Worm (Caenorhabditis elegans) whole organism, L2 larva: ENCODE data around the gene srz-103.
A peak's percentile ranks its signal among the peaks of the same experiment; 100 is the strongest.

Source experiments
- C34F6.9 ChIP-seq: fragments of 150-350 bp; optimal IDR thresholded peaks from 2 replicates; lab custom pipeline; 2014; ENCODE audit warnings: missing biosample characterization, missing genetic modification characterization
- F13H6.1 ChIP-seq: sonication (generic microtip); optimal IDR thresholded peaks from 2 replicates; lab custom pipeline; 2016; ENCODE audit warnings: missing genetic modification characterization, missing compliant biosample characterization
- R02D3.7 ChIP-seq: fragments of 150-350 bp; optimal IDR thresholded peaks from 2 replicates; lab custom pipeline; 2014; ENCODE audit warnings: missing biosample characterization, missing genetic modification characterization
- Y55F3AM.14 ChIP-seq: fragments of 200-800 bp; sonication (Bioruptor generic); optimal IDR thresholded peaks from 2 replicates; lab custom pipeline; 2018; ENCODE audit warnings: mild to moderate bottlenecking, missing genetic modification characterization, missing compliant biosample characterization
- ZK546.5 ChIP-seq: sonication (generic microtip); optimal IDR thresholded peaks from 2 replicates; lab custom pipeline; 2017; ENCODE audit warnings: missing biosample characterization, missing genetic modification characterization
- alr-1 ChIP-seq: fragments of 150-350 bp; optimal IDR thresholded peaks from 2 replicates; lab custom pipeline; 2014; ENCODE audit warnings: missing biosample characterization, missing genetic modification characterization
- aly-2 ChIP-seq: fragments of 150-350 bp; optimal IDR thresholded peaks from 2 replicates; lab custom pipeline; 2014; ENCODE audit warnings: missing biosample characterization, missing genetic modification characterization
- ama-1 ChIP-seq: fragments of 150-350 bp; optimal IDR thresholded peaks from 2 replicates; lab custom pipeline; 2018; ENCODE audit warnings: inconsistent platforms
- blmp-1 ChIP-seq: sonication (generic microtip); optimal IDR thresholded peaks from 2 replicates; lab custom pipeline; 2017; ENCODE audit warnings: missing genetic modification characterization, mild to moderate bottlenecking, missing compliant biosample characterization, antibody characterized with exemption, moderate library complexity; ENCODE audit not compliant: insufficient read depth
- ceh-16 ChIP-seq: fragments of 150-350 bp; optimal IDR thresholded peaks from 2 replicates; lab custom pipeline; 2014; ENCODE audit warnings: missing biosample characterization, missing genetic modification characterization
- ceh-82 ChIP-seq: fragments of 150-350 bp; optimal IDR thresholded peaks from 2 replicates; lab custom pipeline; 2014; ENCODE audit warnings: missing biosample characterization, missing genetic modification characterization
- crh-2 ChIP-seq: sonication (generic microtip); optimal IDR thresholded peaks from 2 replicates; lab custom pipeline; 2017; ENCODE audit warnings: missing biosample characterization, missing genetic modification characterization
- egl-27 ChIP-seq: sonication (generic microtip); optimal IDR thresholded peaks from 3 replicates; lab custom pipeline; 2017; ENCODE audit warnings: missing biosample characterization, missing genetic modification reagents, missing genetic modification characterization
- elt-1 ChIP-seq: fragments of 150-350 bp; optimal IDR thresholded peaks from 2 replicates; lab custom pipeline; 2014; ENCODE audit warnings: missing biosample characterization, missing genetic modification characterization
- elt-3 ChIP-seq: sonication (generic microtip); optimal IDR thresholded peaks from 2 replicates; lab custom pipeline; 2017; ENCODE audit warnings: missing biosample characterization, missing genetic modification characterization
- fos-1 ChIP-seq: fragments of 150-350 bp; optimal IDR thresholded peaks from 2 replicates; lab custom pipeline; 2014; ENCODE audit warnings: missing biosample characterization, missing genetic modification characterization
- gmeb-1 ChIP-seq: fragments of 150-350 bp; optimal IDR thresholded peaks from 2 replicates; lab custom pipeline; 2014; ENCODE audit warnings: missing biosample characterization, missing genetic modification characterization
- lin-11 ChIP-seq: fragments of 150-350 bp; sonication (generic microtip); optimal IDR thresholded peaks from 2 replicates; lab custom pipeline; 2014; ENCODE audit warnings: missing biosample characterization, missing genetic modification characterization, inconsistent platforms, mixed read lengths
- lin-13 ChIP-seq: fragments of 150-350 bp; optimal IDR thresholded peaks from 2 replicates; lab custom pipeline; 2014; ENCODE audit warnings: missing biosample characterization, missing genetic modification reagents, missing genetic modification characterization
- lin-39 ChIP-seq: fragments of 150-350 bp; optimal IDR thresholded peaks from 2 replicates; lab custom pipeline; 2014; ENCODE audit warnings: missing biosample characterization, missing genetic modification reagents, missing genetic modification characterization
- lsy-2 ChIP-seq, 2 experiments: fragments of 150-350 bp in 1 of 2; sonication (generic microtip) in 1 of 2; optimal IDR thresholded peaks; 2 replicates each; lab custom pipeline; 2014 to 2017; ENCODE audit warnings: missing biosample characterization in 2 of 2, missing genetic modification characterization in 2 of 2
- mab-5 ChIP-seq: fragments of 150-350 bp; optimal IDR thresholded peaks from 2 replicates; lab custom pipeline; 2014; ENCODE audit warnings: missing biosample characterization, missing genetic modification characterization
- mbf-1 ChIP-seq: sonication (generic microtip); optimal IDR thresholded peaks from 2 replicates; lab custom pipeline; 2017; ENCODE audit warnings: missing biosample characterization, missing genetic modification characterization
- mdl-1 ChIP-seq, 2 experiments: fragments of 150-350 bp in 1 of 2; sonication (generic microtip) in 1 of 2; optimal IDR thresholded peaks; 2 replicates each; lab custom pipeline; 2017; ENCODE audit warnings: missing biosample characterization in 2 of 2, missing genetic modification characterization in 2 of 2
- nhr-10 ChIP-seq: sonication (generic microtip); optimal IDR thresholded peaks from 2 replicates; lab custom pipeline; 2017; ENCODE audit warnings: missing biosample characterization, missing genetic modification characterization
- nhr-11 ChIP-seq: fragments of 150-350 bp; optimal IDR thresholded peaks from 2 replicates; lab custom pipeline; 2014; ENCODE audit warnings: missing biosample characterization, missing genetic modification characterization
- nhr-12 ChIP-seq: fragments of 150-350 bp; optimal IDR thresholded peaks from 2 replicates; lab custom pipeline; 2014; ENCODE audit warnings: missing biosample characterization, missing genetic modification characterization
- nhr-21 ChIP-seq: fragments of 150-350 bp; optimal IDR thresholded peaks from 2 replicates; lab custom pipeline; 2014; ENCODE audit warnings: missing biosample characterization, missing genetic modification characterization
- nhr-23 ChIP-seq: fragments of 150-350 bp; optimal IDR thresholded peaks from 2 replicates; lab custom pipeline; 2014; ENCODE audit warnings: missing biosample characterization, missing genetic modification reagents, missing genetic modification characterization
- nhr-237 ChIP-seq: fragments of 150-350 bp; optimal IDR thresholded peaks from 2 replicates; lab custom pipeline; 2014; ENCODE audit warnings: missing biosample characterization, missing genetic modification characterization
- nhr-25 ChIP-seq: fragments of 150-350 bp; sonication (generic microtip); optimal IDR thresholded peaks from 3 replicates; lab custom pipeline; 2014; ENCODE audit warnings: missing biosample characterization, missing genetic modification characterization
- nhr-6 ChIP-seq: fragments of 150-350 bp; optimal IDR thresholded peaks from 2 replicates; lab custom pipeline; 2014; ENCODE audit warnings: missing biosample characterization, missing genetic modification characterization
- nhr-77 ChIP-seq: fragments of 150-350 bp; optimal IDR thresholded peaks from 2 replicates; lab custom pipeline; 2014; ENCODE audit warnings: missing biosample characterization, missing genetic modification characterization
- sem-4 ChIP-seq: fragments of 150-350 bp; optimal IDR thresholded peaks from 2 replicates; lab custom pipeline; 2014; ENCODE audit warnings: missing biosample characterization, missing genetic modification reagents, missing genetic modification characterization
- skn-1 ChIP-seq: sonication (generic microtip); optimal IDR thresholded peaks from 2 replicates; lab custom pipeline; 2017; ENCODE audit warnings: missing biosample characterization, missing genetic modification characterization
- sma-3 ChIP-seq: sonication (generic microtip); optimal IDR thresholded peaks from 2 replicates; lab custom pipeline; 2016; ENCODE audit warnings: missing genetic modification reagents, missing genetic modification characterization, missing compliant biosample characterization
- sma-9 ChIP-seq, 2 experiments: fragments of 150-350 bp in 1 of 2; sonication (generic microtip) in 1 of 2; optimal IDR thresholded peaks; 2 replicates each; lab custom pipeline; 2014 to 2016; ENCODE audit warnings: missing genetic modification characterization in 2 of 2, mild to moderate bottlenecking in 1 of 2, missing biosample characterization in 1 of 2, missing compliant biosample characterization in 1 of 2, missing genetic modification reagents in 1 of 2, moderate library complexity in 1 of 2
- snpc-4 ChIP-seq: fragments of 150-350 bp; optimal IDR thresholded peaks from 2 replicates; lab custom pipeline; 2014; ENCODE audit warnings: missing biosample characterization, missing genetic modification characterization
- unc-55 ChIP-seq: fragments of 150-350 bp; sonication (generic microtip); optimal IDR thresholded peaks from 3 replicates; lab custom pipeline; 2014; ENCODE audit warnings: missing biosample characterization, missing genetic modification reagents, missing genetic modification characterization
- unc-62 ChIP-seq: fragments of 150-350 bp; optimal IDR thresholded peaks from 2 replicates; lab custom pipeline; 2014; ENCODE audit warnings: missing biosample characterization, missing genetic modification reagents, missing genetic modification characterization
- zag-1 ChIP-seq: fragments of 150-350 bp; optimal IDR thresholded peaks from 2 replicates; lab custom pipeline; 2014; ENCODE audit warnings: missing biosample characterization, missing genetic modification characterization
- ztf-1 ChIP-seq: fragments of 200-800 bp; sonication (Bioruptor generic); conservative IDR thresholded peaks from 2 replicates; pipeline ENCODE4 v1.3.6; 2022; ENCODE audit warnings: missing genetic modification characterization, missing compliant biosample characterization
- ztf-11 ChIP-seq: sonication (generic microtip); optimal IDR thresholded peaks from 2 replicates; lab custom pipeline; 2017; ENCODE audit warnings: missing biosample characterization, missing genetic modification characterization
- ztf-4 ChIP-seq: fragments of 150-350 bp; optimal IDR thresholded peaks from 2 replicates; lab custom pipeline; 2014; ENCODE audit warnings: missing biosample characterization, missing genetic modification characterization

The srz-103 gene

DNA sequence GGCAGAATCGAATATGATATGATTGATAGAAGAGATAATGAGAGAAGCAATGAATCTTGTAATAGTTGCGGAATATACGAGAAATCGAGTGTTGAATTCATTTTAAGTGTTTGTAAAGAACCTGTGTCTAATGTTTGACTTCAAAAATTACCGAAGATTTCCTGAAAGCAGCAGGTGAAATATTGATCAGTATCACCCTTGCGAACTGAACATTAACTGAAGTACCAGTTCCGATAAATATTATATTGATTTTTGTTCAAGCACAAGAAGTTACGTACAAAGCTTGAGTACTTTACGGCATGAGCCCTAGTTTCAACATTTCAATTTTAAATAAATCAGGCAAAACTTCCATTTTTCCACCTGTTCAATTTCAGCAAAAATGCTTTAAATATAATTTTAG is at the start of gene srz-103:
Gene srz-103, minus strand, starts transcription at position 101 of the 400 bp plus-strand sequence.
- TF ChIP-seq R02D3.7 (tag; lab: Kevin White, UChicago) (no peak), Y55F3AM.14 (GFP tag; lab: Kevin White, UChicago) (no peak), blmp-1 (tag; lab: Kevin White, UChicago) (no peak), aly-2 (tag; lab: Kevin White, UChicago) (no peak), mab-5 (no peak), ceh-16 (no peak), alr-1 (tag; lab: Kevin White, UChicago) (no peak), ztf-4 (no peak), unc-55 (no peak), nhr-237 (tag; lab: Kevin White, UChicago) (no peak), nhr-23 (tag; lab: Kevin White, UChicago) (no peak), elt-3 (tag; lab: Kevin White, UChicago) (no peak), ztf-1 (GFP tag; lab: Robert Waterston, UW) (no peak), ZK546.5 (tag; lab: Kevin White, UChicago) (no peak), sma-3 (GFP tag; lab: Kevin White, UChicago) (no peak)
- TF ChIP-seq, all 48 proteins: peak for 0

DNA sequence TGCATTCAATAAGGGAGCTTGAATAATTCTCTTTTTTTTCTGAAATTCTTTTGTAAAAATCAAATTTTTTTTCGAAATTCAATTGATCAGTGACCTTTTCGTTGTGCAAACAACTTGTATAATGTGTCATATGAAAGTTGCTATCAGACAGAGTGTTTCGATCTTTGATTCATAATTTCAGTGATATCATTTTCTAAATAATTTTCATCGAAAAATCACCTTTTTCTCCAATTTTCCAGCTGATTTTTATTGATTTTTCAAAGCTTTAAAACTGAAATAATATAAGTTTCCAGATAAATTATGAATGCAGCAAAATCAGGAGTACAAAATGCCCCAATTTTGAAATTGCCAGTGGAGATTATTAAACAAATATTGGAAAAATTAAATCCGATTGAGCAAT is 49.3 kb upstream of the srz-103 start, which contains the start of gene fbxa-127:
Gene fbxa-127, plus strand, starts transcription at position 301 of the 400 bp plus-strand sequence.
- peak; percentile 60 for TF ChIP-seq fos-1 (tag; lab: Kevin White, UChicago)
- no peak for TF ChIP-seq mdl-1 (tag; optimal IDR thresholded peaks at IDR 0.05; lab: Kevin White, UChicago)
- TF ChIP-seq zag-1 (tag; lab: Kevin White, UChicago): no peak
- TF ChIP-seq egl-27: no peak

DNA sequence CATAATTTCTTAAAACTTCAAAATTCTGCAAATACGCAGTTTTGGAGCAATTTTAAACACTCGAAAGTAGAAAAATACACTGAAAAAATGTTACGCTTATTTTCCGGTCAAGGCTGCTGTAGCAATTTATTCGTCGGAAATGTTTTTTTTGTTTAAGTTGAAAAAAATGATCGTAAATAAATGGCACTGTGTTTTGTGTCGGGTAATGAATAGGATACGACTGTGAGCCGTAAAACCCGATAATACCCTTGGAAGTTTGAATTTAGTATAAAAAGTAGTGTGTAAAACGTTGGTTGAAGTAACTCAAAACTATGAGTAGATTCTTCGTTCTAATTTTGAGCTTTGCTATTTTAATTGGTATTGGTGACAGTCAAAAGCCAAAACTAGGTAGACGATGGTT is 47.8 kb upstream of the srz-103 start, which contains the start of gene T25E12.14:
Gene T25E12.14, plus strand, starts transcription at position 301 of the 400 bp plus-strand sequence.
- TF ChIP-seq ceh-82 (no peak), skn-1 (tag; lab: Kevin White, UChicago) (no peak), C34F6.9 (tag; lab: Kevin White, UChicago) (no peak), sma-3 (GFP tag; lab: Kevin White, UChicago) (no peak), unc-62 (no peak), Y55F3AM.14 (GFP tag; lab: Kevin White, UChicago) (no peak), F13H6.1 (no peak), ztf-1 (GFP tag; lab: Robert Waterston, UW) (no peak), nhr-6 (no peak), mbf-1 (no peak), lin-13 (GFP tag; lab: Kevin White, UChicago) (no peak), nhr-21 (tag; lab: Kevin White, UChicago) (no peak), nhr-12 (tag; lab: Kevin White, UChicago) (no peak), mdl-1 (tag; optimal IDR thresholded peaks at IDR 0.05; lab: Kevin White, UChicago) (no peak), blmp-1 (tag; lab: Kevin White, UChicago) (no peak), zag-1 (tag; lab: Kevin White, UChicago) (no peak)

DNA sequence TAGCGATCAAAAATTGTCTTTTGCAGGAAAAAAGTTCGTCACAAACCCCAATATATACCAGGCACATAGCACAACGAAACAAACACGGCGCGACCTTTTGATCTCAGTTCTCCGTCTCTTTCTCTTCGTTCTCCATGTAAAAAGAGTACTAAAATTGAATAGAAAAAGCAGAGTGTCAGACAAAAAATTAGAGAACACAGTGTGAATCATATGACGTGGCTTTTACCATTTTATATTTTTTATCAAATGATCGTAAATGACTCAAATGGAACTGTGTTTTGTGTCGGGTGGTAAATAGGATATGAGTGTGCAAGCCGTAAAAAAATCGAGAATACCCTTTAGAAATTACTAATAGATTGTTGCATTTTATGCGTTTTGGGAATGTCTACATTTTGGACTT is 46.8 kb upstream of the srz-103 start:
- no peak for TF ChIP-seq ZK546.5 (tag; lab: Kevin White, UChicago)
- TF ChIP-seq ama-1: no peak
- TF ChIP-seq nhr-12 (tag; lab: Kevin White, UChicago): no peak
- no peak for TF ChIP-seq alr-1 (tag; lab: Kevin White, UChicago)
- no peak for TF ChIP-seq nhr-11 (tag; lab: Kevin White, UChicago)
- no peak for TF ChIP-seq ztf-4
- TF ChIP-seq Y55F3AM.14 (GFP tag; lab: Kevin White, UChicago): no peak
- TF ChIP-seq ceh-16: no peak
- TF ChIP-seq sma-3 (GFP tag; lab: Kevin White, UChicago): peak; percentile 31
- TF ChIP-seq egl-27: no peak
- no peak for TF ChIP-seq lsy-2 (tag; optimal IDR thresholded peaks at IDR 0.05; lab: Kevin White, UChicago)
- no peak for TF ChIP-seq nhr-6
- no peak for TF ChIP-seq lin-11 (tag; lab: Kevin White, UChicago)
- TF ChIP-seq ztf-11 (tag; lab: Kevin White, UChicago): no peak
- no peak for TF ChIP-seq aly-2 (tag; lab: Kevin White, UChicago)
- TF ChIP-seq mbf-1: no peak
- TF ChIP-seq unc-62: no peak
- TF ChIP-seq C34F6.9 (tag; lab: Kevin White, UChicago): no peak
- no peak for TF ChIP-seq nhr-10 (tag; lab: Kevin White, UChicago)
- TF ChIP-seq lin-13 (GFP tag; lab: Kevin White, UChicago): no peak
- TF ChIP-seq ceh-82: no peak
- TF ChIP-seq lin-39 (tag; lab: Kevin White, UChicago): no peak
- TF ChIP-seq sem-4 (tag; lab: Kevin White, UChicago): no peak
- no peak for TF ChIP-seq mdl-1 (tag; optimal IDR thresholded peaks at IDR 0.05; lab: Kevin White, UChicago)
- no peak for TF ChIP-seq snpc-4
- TF ChIP-seq nhr-25 (tag; lab: Kevin White, UChicago): no peak
- TF ChIP-seq skn-1 (tag; lab: Kevin White, UChicago): no peak
- peak; percentile 74 for TF ChIP-seq sma-9 (GFP tag; optimal IDR thresholded peaks at IDR 0.05; lab: Kevin White, UChicago)
- no peak for TF ChIP-seq sma-9 (tag; optimal IDR thresholded peaks at IDR 0.05; lab: Kevin White, UChicago)
- no peak for TF ChIP-seq nhr-77
- peak; percentile 16 for TF ChIP-seq gmeb-1 (tag; lab: Kevin White, UChicago)
- TF ChIP-seq nhr-237 (tag; lab: Kevin White, UChicago): no peak
- TF ChIP-seq ztf-1 (GFP tag; lab: Robert Waterston, UW): no peak
- TF ChIP-seq elt-1 (tag; lab: Kevin White, UChicago): no peak
- no peak for TF ChIP-seq F13H6.1
- no peak for TF ChIP-seq mab-5
- TF ChIP-seq crh-2: peak; percentile 65
- no peak for TF ChIP-seq unc-55
